Worm (Caenorhabditis elegans) whole organism, young adult: ENCODE data around the gene ZK938.11.

Source experiments
- F57C9.4 ChIP-seq: sonication (generic microtip); optimal IDR thresholded peaks from 2 replicates; lab custom pipeline; 2017; ENCODE audit warnings: mild to moderate bottlenecking, missing genetic modification characterization, missing compliant biosample characterization
- ceh-58 ChIP-seq: fragments of 200-800 bp; sonication (Bioruptor generic); IDR thresholded peaks from 2 replicates; pipeline ENCODE4 v1.3.6; 2022; ENCODE audit warnings: missing genetic modification characterization, missing compliant biosample characterization
- ceh-91 ChIP-seq: fragments of 200-800 bp; sonication (Bioruptor generic); IDR thresholded peaks from 2 replicates; pipeline ENCODE4 v1.3.6; 2022; ENCODE audit warnings: missing genetic modification reagents, missing genetic modification characterization, missing compliant biosample characterization
- lag-1 ChIP-seq: fragments of 200-800 bp; sonication (Bioruptor generic); IDR thresholded peaks from 2 replicates; pipeline ENCODE4 v1.3.6; 2022; ENCODE audit warnings: missing genetic modification reagents, missing genetic modification characterization, missing compliant biosample characterization
- let-607 ChIP-seq, 2 experiments: fragments of 200-800 bp in 1 of 2; sonication (Bioruptor generic) in 1 of 2; sonication (generic microtip) in 1 of 2; optimal IDR thresholded peaks; 2 replicates each; lab custom pipeline; 2016 to 2018; ENCODE audit warnings: mild to moderate bottlenecking in 2 of 2, missing compliant biosample characterization in 2 of 2, missing genetic modification characterization in 2 of 2, moderate library complexity in 2 of 2, missing genotype in 1 of 2
- nfya-1 ChIP-seq: sonication (generic microtip); optimal IDR thresholded peaks from 2 replicates; lab custom pipeline; 2017; ENCODE audit warnings: antibody characterized with exemption, missing compliant biosample characterization, missing genetic modification characterization, borderline replicate concordance; ENCODE audit not compliant: insufficient read depth
- rcor-1 ChIP-seq: fragments of 200-800 bp; sonication (Bioruptor generic); IDR thresholded peaks from 2 replicates; pipeline ENCODE4 v1.3.6; 2022; ENCODE audit warnings: missing genetic modification reagents, missing genetic modification characterization, missing compliant biosample characterization
- snpc-4 ChIP-seq, 5 experiments: fragments of 150-350 bp in 1 of 5; sonication (generic microtip) in 4 of 5; optimal IDR thresholded peaks; 2 replicates each; lab custom pipeline; 2014 to 2018; ENCODE audit warnings: missing genetic modification characterization in 5 of 5, missing biosample characterization in 3 of 5, antibody characterized with exemption in 2 of 5, mild to moderate bottlenecking in 2 of 5, missing compliant biosample characterization in 2 of 5, missing genotype in 2 of 5, moderate library complexity in 2 of 5, missing genetic modification reagents in 1 of 5
- tbx-9 ChIP-seq: sonication (generic microtip); optimal IDR thresholded peaks from 2 replicates; lab custom pipeline; 2016; ENCODE audit warnings: borderline replicate concordance, missing genetic modification characterization, inconsistent platforms, missing compliant biosample characterization
- tlf-1 ChIP-seq: fragments of 200-800 bp; sonication (Bioruptor generic); optimal IDR thresholded peaks from 2 replicates; lab custom pipeline; 2018; ENCODE audit warnings: mild to moderate bottlenecking, missing genetic modification characterization, missing compliant biosample characterization
- unc-62 ChIP-seq: fragments of 150-350 bp; optimal IDR thresholded peaks from 2 replicates; lab custom pipeline; 2014; ENCODE audit warnings: missing biosample characterization, missing genetic modification reagents, missing genetic modification characterization

ce11 chrII:9857791-9858190 is 17.6 kb upstream of the ZK938.11 start, which contains the start of gene chil-6:
- TF ChIP-seq lag-1 (GFP tag; lab: Robert Waterston, UW) (no peak), ceh-58 (GFP tag; lab: Robert Waterston, UW) (no peak), snpc-4 (GFP tag; optimal IDR thresholded peaks at IDR 0.05; lab: Kevin White, UChicago) (no peak), snpc-4 (tag; optimal IDR thresholded peaks at IDR 0.05; lab: Kevin White, UChicago) (no peak), F57C9.4 (tag; lab: Kevin White, UChicago) (no peak), let-607 (tag; optimal IDR thresholded peaks at IDR 0.05; lab: Kevin White, UChicago) (no peak), tbx-9 (tag; lab: Kevin White, UChicago) (no peak), ceh-91 (GFP tag; lab: Robert Waterston, UW) (no peak), tlf-1 (no peak), nfya-1 (no peak), rcor-1 (GFP tag; lab: Robert Waterston, UW) (no peak), unc-62 (no peak)
